Worm (Caenorhabditis elegans) whole organism, L1 larva: ENCODE data around the gene spin-4.

Experiments used
- C16A3.4 ChIP-seq: fragments of 150-350 bp; optimal IDR thresholded peaks from 2 replicates; lab custom pipeline; 2014; ENCODE audit warnings: missing biosample characterization, missing genetic modification characterization
- C34B4.2 ChIP-seq: sonication (generic microtip); optimal IDR thresholded peaks from 2 replicates; lab custom pipeline; 2017; ENCODE audit warnings: mild to moderate bottlenecking, missing genetic modification characterization, missing compliant biosample characterization
- Y116A8C.19 ChIP-seq: sonication (generic microtip); optimal IDR thresholded peaks from 2 replicates; lab custom pipeline; 2016; ENCODE audit warnings: missing compliant biosample characterization, missing genetic modification characterization, borderline replicate concordance
- aha-1 ChIP-seq: fragments of 150-350 bp; optimal IDR thresholded peaks from 2 replicates; lab custom pipeline; 2014; ENCODE audit warnings: missing biosample characterization, missing genetic modification characterization
- aly-2 ChIP-seq: fragments of 150-350 bp; optimal IDR thresholded peaks from 2 replicates; lab custom pipeline; 2014; ENCODE audit warnings: missing biosample characterization, missing genetic modification characterization
- ceh-63 ChIP-seq: fragments of 200-800 bp; sonication (Bioruptor generic); optimal IDR thresholded peaks from 2 replicates; lab custom pipeline; 2018; ENCODE audit warnings: mild to moderate bottlenecking, missing genetic modification characterization, missing compliant biosample characterization
- ceh-88 ChIP-seq: fragments of 200-800 bp; sonication (Bioruptor generic); IDR thresholded peaks from 2 replicates; pipeline ENCODE4 v1.3.6; 2022; ENCODE audit warnings: missing genetic modification characterization, missing compliant biosample characterization
- ceh-90 ChIP-seq: sonication (generic microtip); optimal IDR thresholded peaks from 2 replicates; lab custom pipeline; 2016; ENCODE audit warnings: missing genetic modification characterization, missing compliant biosample characterization
- dpl-1 ChIP-seq, 3 experiments: fragments of 150-350 bp in 2 of 3; sonication (generic microtip) in 1 of 3; optimal IDR thresholded peaks; 2 replicates each; lab custom pipeline; 2014 to 2017; ENCODE audit warnings: missing biosample characterization in 3 of 3, missing genetic modification characterization in 3 of 3, missing genetic modification reagents in 3 of 3
- dsc-1 ChIP-seq: sonication (generic microtip); optimal IDR thresholded peaks from 2 replicates; lab custom pipeline; 2016; ENCODE audit warnings: mild to moderate bottlenecking, missing genetic modification characterization, missing compliant biosample characterization
- efl-1 ChIP-seq, 4 experiments: fragments of 150-350 bp; optimal IDR thresholded peaks in 3 of 4; peaks in 1 of 4; 1 replicate in 1 of 4; 2 replicates in 3 of 4; lab custom pipeline; 2014; ENCODE audit warnings: missing biosample characterization in 2 of 4, missing genetic modification characterization in 2 of 4, missing genetic modification reagents in 2 of 4
- efl-3 ChIP-seq: fragments of 200-800 bp; sonication (Bioruptor generic); optimal IDR thresholded peaks from 2 replicates; lab custom pipeline; 2018; ENCODE audit warnings: mild to moderate bottlenecking, missing genetic modification characterization, missing compliant biosample characterization
- egl-13 ChIP-seq: sonication (generic microtip); optimal IDR thresholded peaks from 2 replicates; lab custom pipeline; 2016; ENCODE audit warnings: missing genotype, missing genetic modification reagents, missing genetic modification characterization, missing compliant biosample characterization
- egl-27 ChIP-seq, 2 experiments: fragments of 150-350 bp in 1 of 2; sonication (generic microtip); optimal IDR thresholded peaks; 3 replicates each; lab custom pipeline; 2017 to 2018; ENCODE audit warnings: missing biosample characterization in 2 of 2, missing genetic modification characterization in 2 of 2, missing genetic modification reagents in 2 of 2
- fkh-8 ChIP-seq: sonication (generic microtip); optimal IDR thresholded peaks from 2 replicates; lab custom pipeline; 2016; ENCODE audit warnings: mild to moderate bottlenecking, missing genetic modification characterization, missing compliant biosample characterization
- fos-1 ChIP-seq: fragments of 150-350 bp; optimal IDR thresholded peaks from 2 replicates; lab custom pipeline; 2014; ENCODE audit warnings: missing biosample characterization, missing genetic modification characterization
- grh-1 ChIP-seq: fragments of 200-800 bp; sonication (Bioruptor generic); IDR thresholded peaks from 2 replicates; pipeline ENCODE4 v1.3.6; 2022; ENCODE audit warnings: missing genetic modification reagents, missing genetic modification characterization, missing compliant biosample characterization
- hlh-17 ChIP-seq: fragments of 200-800 bp; sonication (Bioruptor generic); optimal IDR thresholded peaks from 2 replicates; lab custom pipeline; 2018; ENCODE audit warnings: missing genetic modification characterization, mild to moderate bottlenecking, missing compliant biosample characterization, moderate library complexity, borderline replicate concordance
- hlh-4 ChIP-seq: sonication (generic microtip); optimal IDR thresholded peaks from 2 replicates; lab custom pipeline; 2016; ENCODE audit warnings: mild to moderate bottlenecking, missing genetic modification characterization, missing compliant biosample characterization
- hpl-2 ChIP-seq: fragments of 150-350 bp; optimal IDR thresholded peaks from 2 replicates; lab custom pipeline; 2014; ENCODE audit warnings: missing biosample characterization, missing genetic modification reagents, missing genetic modification characterization
- irx-1 ChIP-seq: sonication (generic microtip); optimal IDR thresholded peaks from 2 replicates; lab custom pipeline; 2016; ENCODE audit warnings: missing genetic modification characterization, missing compliant biosample characterization
- jun-1 ChIP-seq: fragments of 150-350 bp; optimal IDR thresholded peaks from 2 replicates; lab custom pipeline; 2014; ENCODE audit warnings: missing biosample characterization, missing genetic modification reagents, missing genetic modification characterization
- lin-15B ChIP-seq: fragments of 150-350 bp; sonication (generic microtip); optimal IDR thresholded peaks from 3 replicates; lab custom pipeline; 2014; ENCODE audit warnings: missing biosample characterization, missing genetic modification characterization
- lin-35 ChIP-seq, 2 experiments: fragments of 150-350 bp; optimal IDR thresholded peaks; 2 replicates each; lab custom pipeline; 2014; ENCODE audit warnings: missing biosample characterization in 2 of 2, missing genetic modification characterization in 2 of 2, missing genetic modification reagents in 2 of 2
- lir-3 ChIP-seq: sonication (generic microtip); optimal IDR thresholded peaks from 2 replicates; lab custom pipeline; 2016; ENCODE audit warnings: mild to moderate bottlenecking, missing genetic modification characterization, moderate library complexity, missing compliant biosample characterization; ENCODE audit not compliant: poor library complexity
- lsy-2 ChIP-seq, 2 experiments: fragments of 150-350 bp; optimal IDR thresholded peaks; 2 replicates each; lab custom pipeline; 2014; ENCODE audit warnings: missing biosample characterization in 2 of 2, missing genetic modification characterization in 2 of 2
- mab-9 ChIP-seq: fragments of 200-800 bp; sonication (Bioruptor generic); IDR thresholded peaks from 2 replicates; pipeline ENCODE4 v1.3.6; 2022; ENCODE audit warnings: missing genetic modification reagents, missing genetic modification characterization, missing compliant biosample characterization
- mdl-1 ChIP-seq, 2 experiments: fragments of 150-350 bp; optimal IDR thresholded peaks; 2 replicates each; lab custom pipeline; 2014 to 2017; ENCODE audit warnings: missing biosample characterization in 2 of 2, missing genetic modification characterization in 2 of 2, inconsistent platforms in 1 of 2
- nhr-11 ChIP-seq: fragments of 150-350 bp; optimal IDR thresholded peaks from 2 replicates; lab custom pipeline; 2014; ENCODE audit warnings: missing biosample characterization, missing genetic modification characterization
- nhr-20 ChIP-seq: sonication (generic microtip); optimal IDR thresholded peaks from 2 replicates; lab custom pipeline; 2016; ENCODE audit warnings: mild to moderate bottlenecking, missing genetic modification characterization, missing compliant biosample characterization
- nhr-47 ChIP-seq: sonication (generic microtip); optimal IDR thresholded peaks from 2 replicates; lab custom pipeline; 2016; ENCODE audit warnings: mild to moderate bottlenecking, missing genetic modification characterization, moderate library complexity, missing compliant biosample characterization
- nhr-71 ChIP-seq: sonication (generic microtip); optimal IDR thresholded peaks from 2 replicates; lab custom pipeline; 2016; ENCODE audit warnings: mild to moderate bottlenecking, missing genetic modification characterization, moderate library complexity, missing compliant biosample characterization
- nhr-76 ChIP-seq: sonication (generic microtip); optimal IDR thresholded peaks from 2 replicates; lab custom pipeline; 2017; ENCODE audit warnings: missing biosample characterization, missing genetic modification characterization
- nhr-77 ChIP-seq: fragments of 150-350 bp; optimal IDR thresholded peaks from 2 replicates; lab custom pipeline; 2014; ENCODE audit warnings: missing biosample characterization, missing genetic modification characterization
- pag-3 ChIP-seq: sonication (generic microtip); optimal IDR thresholded peaks from 2 replicates; lab custom pipeline; 2017; ENCODE audit warnings: missing genetic modification characterization, mild to moderate bottlenecking, missing compliant biosample characterization, antibody characterized with exemption, borderline replicate concordance; ENCODE audit not compliant: insufficient read depth
- pax-3 ChIP-seq: fragments of 200-800 bp; sonication (Bioruptor generic); optimal IDR thresholded peaks from 2 replicates; lab custom pipeline; 2018; ENCODE audit warnings: mild to moderate bottlenecking, missing genetic modification characterization, moderate library complexity, missing compliant biosample characterization
- pqm-1 ChIP-seq: sonication (generic microtip); optimal IDR thresholded peaks from 3 replicates; lab custom pipeline; 2017; ENCODE audit warnings: missing biosample characterization, missing genetic modification characterization
- skn-1 ChIP-seq: fragments of 150-350 bp; optimal IDR thresholded peaks from 2 replicates; lab custom pipeline; 2014; ENCODE audit warnings: missing biosample characterization, missing genetic modification characterization
- snu-23 ChIP-seq: sonication (generic microtip); optimal IDR thresholded peaks from 2 replicates; lab custom pipeline; 2016; ENCODE audit warnings: missing genetic modification characterization, missing compliant biosample characterization
- sox-4 ChIP-seq: sonication (generic microtip); optimal IDR thresholded peaks from 2 replicates; lab custom pipeline; 2016; ENCODE audit warnings: missing genetic modification characterization, missing compliant biosample characterization
- sptf-1 ChIP-seq: fragments of 150-350 bp; optimal IDR thresholded peaks from 2 replicates; lab custom pipeline; 2014; ENCODE audit warnings: missing biosample characterization, missing genetic modification characterization
- swsn-7 ChIP-seq: sonication (generic microtip); optimal IDR thresholded peaks from 2 replicates; lab custom pipeline; 2016; ENCODE audit warnings: missing genetic modification characterization, missing compliant biosample characterization
- tlp-1 ChIP-seq: fragments of 150-350 bp; optimal IDR thresholded peaks from 2 replicates; lab custom pipeline; 2014; ENCODE audit warnings: missing biosample characterization, missing genetic modification characterization
- unc-86 ChIP-seq: sonication (generic microtip); optimal IDR thresholded peaks from 2 replicates; lab custom pipeline; 2016; ENCODE audit warnings: missing genetic modification characterization, missing compliant biosample characterization
- xbp-1 ChIP-seq: sonication (generic microtip); optimal IDR thresholded peaks from 2 replicates; lab custom pipeline; 2016; ENCODE audit warnings: missing genetic modification characterization, missing compliant biosample characterization
- zag-1 ChIP-seq: fragments of 150-350 bp; optimal IDR thresholded peaks from 2 replicates; lab custom pipeline; 2014; ENCODE audit warnings: missing biosample characterization, missing genetic modification characterization
- zip-4 ChIP-seq: fragments of 200-800 bp; sonication (Bioruptor generic); optimal IDR thresholded peaks from 2 replicates; lab custom pipeline; 2018; ENCODE audit warnings: mild to moderate bottlenecking, missing genetic modification characterization, moderate library complexity, missing compliant biosample characterization
- ztf-11 ChIP-seq, 2 experiments: sonication (generic microtip); optimal IDR thresholded peaks; 2 replicates each; lab custom pipeline; 2016 to 2017; ENCODE audit warnings: missing genetic modification characterization in 2 of 2, missing biosample characterization in 1 of 2, missing compliant biosample characterization in 1 of 2

Gene spin-4

ce11 chrIII:12673382-12673970, 14.6 kb upstream of the spin-4 start, which contains the start of the genes taf-7.2 and elpc-2 (continued):
- no peak for TF ChIP-seq pag-3 (tag; lab: Kevin White, UChicago)
- no peak for TF ChIP-seq nhr-77 (tag; lab: Kevin White, UChicago)
- peak; percentile 41 for TF ChIP-seq nhr-20
- no peak for TF ChIP-seq lir-3 (tag; lab: Kevin White, UChicago)
- no peak for TF ChIP-seq efl-3 (GFP tag; lab: Kevin White, UChicago)
- TF ChIP-seq lin-35 (GFP tag; optimal IDR thresholded peaks at IDR 0.05; lab: Kevin White, UChicago), result no peak
- TF ChIP-seq dpl-1 (GFP tag; optimal IDR thresholded peaks at IDR 0.05; lab: Kevin White, UChicago), result peak; percentile 16 to 48 (median 27)
- peak; percentile 13 for TF ChIP-seq fkh-8 (tag; lab: Kevin White, UChicago)
- no peak for TF ChIP-seq ceh-88 (GFP tag; lab: Robert Waterston, UW)
- TF ChIP-seq ceh-90 (tag; lab: Kevin White, UChicago), result peak; percentile 94
- TF ChIP-seq zip-4 (GFP tag; lab: Kevin White, UChicago), result no peak
- TF ChIP-seq ceh-63 (GFP tag; lab: Kevin White, UChicago), result no peak
- TF ChIP-seq efl-1 (optimal IDR thresholded peaks at IDR 0.05; lab: Kevin White, UChicago), result peak; percentile 37 to 51
- TF ChIP-seq efl-1 (GFP tag; optimal IDR thresholded peaks at IDR 0.05 in 1 of 2; lab: Kevin White, UChicago), result peak; percentile 57 to 86
- no peak for TF ChIP-seq jun-1 (tag; lab: Kevin White, UChicago)
- TF ChIP-seq pqm-1 (tag; lab: Kevin White, UChicago), result no peak
- TF ChIP-seq sptf-1 (tag; lab: Kevin White, UChicago), result no peak
- peak; percentile 76 for TF ChIP-seq sox-4
- peak; percentile 90 for TF ChIP-seq irx-1
- peak; percentile 68 for TF ChIP-seq dsc-1
- TF ChIP-seq hlh-17 (GFP tag; lab: Kevin White, UChicago), result no peak
- peak; percentile 63 for TF ChIP-seq xbp-1 (tag; lab: Kevin White, UChicago)
- TF ChIP-seq nhr-47 (tag; lab: Kevin White, UChicago), result peak; percentile 84
- no peak for TF ChIP-seq mab-9 (GFP tag; lab: Robert Waterston, UW)
- TF ChIP-seq lin-15B (tag; lab: Kevin White, UChicago), result no peak
- no peak for TF ChIP-seq swsn-7
- TF ChIP-seq nhr-76 (tag; lab: Kevin White, UChicago), result no peak
- TF ChIP-seq egl-13 (tag; lab: Kevin White, UChicago), result peak; percentile 73
- no peak for TF ChIP-seq tlp-1 (tag; lab: Kevin White, UChicago)
- TF ChIP-seq egl-27 (tag; optimal IDR thresholded peaks at IDR 0.05; lab: Kevin White, UChicago), result no peak
- TF ChIP-seq zag-1, result no peak
- no peak for TF ChIP-seq hlh-4
- no peak for TF ChIP-seq aly-2 (tag; lab: Kevin White, UChicago)
- TF ChIP-seq hpl-2 (GFP tag; lab: Kevin White, UChicago), result no peak
- no peak for TF ChIP-seq grh-1
- TF ChIP-seq snu-23, result no peak
- peak in 1 of 2 experiments; percentile 87 for TF ChIP-seq ztf-11 (tag; optimal IDR thresholded peaks at IDR 0.05; lab: Kevin White, UChicago)
- no peak for TF ChIP-seq C34B4.2 (tag; lab: Kevin White, UChicago)
- peak; percentile 33 to 66 for TF ChIP-seq lsy-2 (tag; optimal IDR thresholded peaks at IDR 0.05; lab: Kevin White, UChicago)
- peak; percentile 43 for TF ChIP-seq unc-86
- TF ChIP-seq mdl-1 (tag; optimal IDR thresholded peaks at IDR 0.05; lab: Kevin White, UChicago), result no peak
- no peak for TF ChIP-seq fos-1 (tag; lab: Kevin White, UChicago)
- TF ChIP-seq skn-1 (tag; lab: Kevin White, UChicago), result no peak
- TF ChIP-seq Y116A8C.19 (tag; lab: Kevin White, UChicago), result peak; percentile 23
- TF ChIP-seq nhr-11 (tag; lab: Kevin White, UChicago), result no peak
- no peak for TF ChIP-seq aha-1 (tag; lab: Kevin White, UChicago)
- no peak for TF ChIP-seq nhr-71
- peak; percentile 32 for TF ChIP-seq pax-3 (tag; lab: Kevin White, UChicago)
- TF ChIP-seq C16A3.4, result no peak
